Fruit fly (Drosophila melanogaster): ENCODE results near the gene sas.

sas gene

DNA sequence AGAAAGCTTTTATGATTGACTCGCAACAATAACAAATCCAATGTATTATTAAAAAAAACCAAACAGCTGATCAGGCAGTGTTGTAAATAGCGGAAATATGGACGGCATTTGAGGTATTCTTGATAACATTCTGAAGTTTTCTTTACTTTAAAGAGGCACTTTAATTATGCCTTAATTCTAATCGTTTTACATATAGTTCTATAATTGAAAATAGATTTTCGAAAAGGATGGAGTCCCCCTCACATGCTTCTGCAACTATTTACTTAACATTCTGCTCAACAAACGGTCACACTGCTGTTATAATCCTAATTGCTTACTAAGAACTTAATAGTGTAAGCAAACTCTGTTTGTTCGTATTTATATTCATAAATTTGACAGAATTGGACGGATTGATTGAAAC, 34.6 kb upstream of the sas start, which contains the start of gene CG10068 (continued):
- TF ChIP-seq Sox15 (GFP tag; optimal IDR thresholded peaks at IDR 0.05) (peak; percentile 64), CG3032 (tag; optimal IDR thresholded peaks at IDR 0.05) (peak; percentile 84), Hr39 (GFP tag; optimal IDR thresholded peaks at IDR 0.05) (peak; percentile 87), cyc (GFP tag; optimal IDR thresholded peaks at IDR 0.05) (peak; percentile 83), CG32006 (GFP tag; optimal IDR thresholded peaks at IDR 0.05) (no peak), Eip93F (GFP tag; optimal IDR thresholded peaks at IDR 0.05) (no peak), Sox14 (GFP tag; optimal IDR thresholded peaks at IDR 0.05) (peak; percentile 90), CG7368 (GFP tag; optimal IDR thresholded peaks at IDR 0.05) (peak; percentile 64), CG11294 (GFP tag; IDR thresholded peaks at IDR 0.05) (peak; percentile 57), CG8319 (GFP tag; optimal IDR thresholded peaks at IDR 0.05) (peak; percentile 38), Sox102F (GFP tag; optimal IDR thresholded peaks at IDR 0.05) (peak; percentile 87), Eip78C (GFP tag) (peak; percentile 95), pdm3 (GFP tag; optimal IDR thresholded peaks at IDR 0.05) (peak; percentile 87), CG6854 (GFP tag; optimal IDR thresholded peaks at IDR 0.05) (peak; percentile 57), CG6276 (GFP tag; optimal IDR thresholded peaks at IDR 0.05) (peak; percentile 49), lz (GFP tag; optimal IDR thresholded peaks at IDR 0.05) (peak; percentile 90), CG4318 (GFP tag; optimal IDR thresholded peaks at IDR 0.05) (peak; percentile 30), CG8632 (GFP tag; optimal IDR thresholded peaks at IDR 0.05) (peak; percentile 84), Lpt (GFP tag; optimal IDR thresholded peaks at IDR 0.05) (peak; percentile 60), CG6808 (GFP tag; optimal IDR thresholded peaks at IDR 0.05) (peak; percentile 61), Ets96B (tag; optimal IDR thresholded peaks at IDR 0.05) (peak; percentile 80), CG10631 (GFP tag; optimal IDR thresholded peaks at IDR 0.05) (peak; percentile 85), CG9139 (GFP tag; optimal IDR thresholded peaks at IDR 0.05) (peak; percentile 11), achi (GFP tag; optimal IDR thresholded peaks at IDR 0.05) (peak; percentile 82), CG6163 (GFP tag; IDR thresholded peaks at IDR 0.05) (peak; percentile 93), topi (GFP tag; optimal IDR thresholded peaks at IDR 0.05) (peak; percentile 90), CG6792 (GFP tag; optimal IDR thresholded peaks at IDR 0.05) (peak; percentile 82), CG1621 (tag; optimal IDR thresholded peaks at IDR 0.05) (no peak), Blimp-1 (GFP tag; optimal IDR thresholded peaks at IDR 0.05) (peak; percentile 49), Hr4 (GFP tag; optimal IDR thresholded peaks at IDR 0.05) (peak; percentile 72)

DNA sequence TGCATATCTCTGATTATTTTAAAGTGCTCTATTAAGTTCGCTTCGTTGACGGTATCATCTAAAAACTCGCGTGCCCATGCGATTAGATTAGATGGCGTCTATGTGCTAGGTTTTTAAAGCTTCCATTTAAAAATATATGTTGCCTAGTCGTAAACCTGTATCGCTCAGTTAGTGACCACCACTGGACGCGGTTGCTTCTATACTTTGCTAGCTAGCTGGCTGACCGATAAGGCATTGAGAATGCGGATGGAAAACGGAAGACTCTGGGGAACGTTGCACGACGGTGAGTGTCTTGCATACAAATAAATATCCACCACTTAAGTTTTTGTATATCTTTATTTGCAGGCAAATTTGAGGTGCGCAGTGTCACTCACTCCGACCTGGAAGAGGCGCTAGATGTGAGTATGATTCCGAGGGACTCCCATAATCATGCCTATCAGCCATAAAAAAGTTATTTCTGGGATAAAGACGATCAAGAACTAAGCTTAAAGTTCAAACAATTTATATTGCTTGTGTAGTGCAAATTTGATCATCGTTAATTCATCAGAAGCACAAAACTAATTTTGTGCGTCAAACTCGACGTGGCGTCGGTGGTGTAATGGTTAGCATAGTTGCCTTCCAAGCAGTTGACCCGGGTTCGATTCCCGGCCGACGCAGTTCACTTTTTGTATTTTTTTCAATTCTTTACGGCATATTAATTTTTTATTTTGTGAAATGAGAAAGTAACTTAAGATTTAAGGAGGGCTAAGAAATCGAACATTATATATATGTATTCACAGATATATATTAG, 33.1 kb upstream of the sas start, which contains the start of gene CG31248:
Gene CG31248, plus strand, starts transcription at position 41 of the 790 bp plus-strand sequence.
- peak; percentile 31 for TF ChIP-seq svp (GFP tag)
- TF ChIP-seq CG6276 (GFP tag; optimal IDR thresholded peaks at IDR 0.05), result peak; percentile 31
- TF ChIP-seq Lpt (GFP tag; optimal IDR thresholded peaks at IDR 0.05), result no peak
- 0 out of 2 replicates have a peak, but pooled peaks have one; percentile 6 for TF ChIP-seq CG15336 (GFP tag; IDR thresholded peaks at IDR 0.05)
- TF ChIP-seq CG6854 (GFP tag; optimal IDR thresholded peaks at IDR 0.05), result peak; percentile 27
- TF ChIP-seq topi (GFP tag; optimal IDR thresholded peaks at IDR 0.05), result no peak
- TF ChIP-seq salr (GFP tag; optimal IDR thresholded peaks at IDR 0.05), result no peak
- no peak for TF ChIP-seq Hr39 (GFP tag; optimal IDR thresholded peaks at IDR 0.05)
- no peak for TF ChIP-seq dsx (GFP tag; optimal IDR thresholded peaks at IDR 0.05; ENCODE audit: poor library complexity, severe bottlenecking)

- TF ChIP-seq esn (GFP tag; optimal IDR thresholded peaks at IDR 0.05), result peak; percentile 46
- peak; percentile 14 for TF ChIP-seq topi (GFP tag; optimal IDR thresholded peaks at IDR 0.05)
- peak; percentile 58 for TF ChIP-seq Eip78C (GFP tag)
- no peak for TF ChIP-seq CG16779 (tag; optimal IDR thresholded peaks at IDR 0.05)
- TF ChIP-seq svp (GFP tag), result peak; percentile 70
These were observed 31.8 kb upstream of the sas start for dm6 chr3R:7130827-7131226.
